Worm (Caenorhabditis elegans): ENCODE data around the gene ins-32.

DNA sequence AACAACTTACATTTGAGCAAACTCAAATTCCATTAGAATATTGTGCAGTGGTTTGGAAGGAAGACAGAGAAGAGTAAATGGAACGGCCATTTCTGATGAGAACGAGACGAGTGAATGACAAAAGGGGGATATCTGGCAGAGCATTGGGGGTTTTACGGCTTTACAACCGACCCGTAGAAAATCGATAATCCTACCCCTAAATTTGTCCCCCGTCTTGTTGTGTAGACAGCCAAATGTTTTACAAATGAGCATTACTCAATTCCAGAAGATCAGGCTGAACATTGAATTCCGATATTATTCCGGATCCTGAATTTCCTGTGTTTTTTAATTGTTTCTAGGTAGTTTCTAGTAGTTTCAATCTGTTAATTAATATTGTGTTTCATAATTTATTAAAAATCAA lies 9.8 kb downstream of the ins-32 start, which contains the start of gene fbxb-99:
- no peak for TF ChIP-seq nhr-90 (tag; optimal IDR thresholded peaks at IDR 0.05)
- TF ChIP-seq ztf-18 (tag; optimal IDR thresholded peaks at IDR 0.05), result no peak

Data from whole organism, young adult.